Worm (Caenorhabditis elegans) whole organism, L2 larva: ENCODE measurements around the gene F21G4.5.

Experiments used
- C34F6.9 ChIP-seq: fragments of 150-350 bp; optimal IDR thresholded peaks from 2 replicates; lab custom pipeline; 2014; ENCODE audit warnings: missing biosample characterization, missing genetic modification characterization
- R02D3.7 ChIP-seq: fragments of 150-350 bp; optimal IDR thresholded peaks from 2 replicates; lab custom pipeline; 2014; ENCODE audit warnings: missing biosample characterization, missing genetic modification characterization
- ZK546.5 ChIP-seq: sonication (generic microtip); optimal IDR thresholded peaks from 2 replicates; lab custom pipeline; 2017; ENCODE audit warnings: missing biosample characterization, missing genetic modification characterization
- aly-2 ChIP-seq: fragments of 150-350 bp; optimal IDR thresholded peaks from 2 replicates; lab custom pipeline; 2014; ENCODE audit warnings: missing biosample characterization, missing genetic modification characterization
- blmp-1 ChIP-seq: sonication (generic microtip); optimal IDR thresholded peaks from 2 replicates; lab custom pipeline; 2017; ENCODE audit warnings: missing genetic modification characterization, mild to moderate bottlenecking, missing compliant biosample characterization, antibody characterized with exemption, moderate library complexity; ENCODE audit not compliant: insufficient read depth
- crh-2 ChIP-seq: sonication (generic microtip); optimal IDR thresholded peaks from 2 replicates; lab custom pipeline; 2017; ENCODE audit warnings: missing biosample characterization, missing genetic modification characterization
- dmd-4 ChIP-seq: sonication (generic microtip); optimal IDR thresholded peaks from 2 replicates; lab custom pipeline; 2017; ENCODE audit warnings: missing biosample characterization, missing genetic modification characterization
- egl-27 ChIP-seq: sonication (generic microtip); optimal IDR thresholded peaks from 3 replicates; lab custom pipeline; 2017; ENCODE audit warnings: missing biosample characterization, missing genetic modification reagents, missing genetic modification characterization
- elt-1 ChIP-seq: fragments of 150-350 bp; optimal IDR thresholded peaks from 2 replicates; lab custom pipeline; 2014; ENCODE audit warnings: missing biosample characterization, missing genetic modification characterization
- elt-3 ChIP-seq: sonication (generic microtip); optimal IDR thresholded peaks from 2 replicates; lab custom pipeline; 2017; ENCODE audit warnings: missing biosample characterization, missing genetic modification characterization
- fos-1 ChIP-seq: fragments of 150-350 bp; optimal IDR thresholded peaks from 2 replicates; lab custom pipeline; 2014; ENCODE audit warnings: missing biosample characterization, missing genetic modification characterization
- gmeb-1 ChIP-seq: fragments of 150-350 bp; optimal IDR thresholded peaks from 2 replicates; lab custom pipeline; 2014; ENCODE audit warnings: missing biosample characterization, missing genetic modification characterization
- lin-11 ChIP-seq: fragments of 150-350 bp; sonication (generic microtip); optimal IDR thresholded peaks from 2 replicates; lab custom pipeline; 2014; ENCODE audit warnings: missing biosample characterization, missing genetic modification characterization, inconsistent platforms, mixed read lengths
- lin-13 ChIP-seq: fragments of 150-350 bp; optimal IDR thresholded peaks from 2 replicates; lab custom pipeline; 2014; ENCODE audit warnings: missing biosample characterization, missing genetic modification reagents, missing genetic modification characterization
- lin-39 ChIP-seq: fragments of 150-350 bp; optimal IDR thresholded peaks from 2 replicates; lab custom pipeline; 2014; ENCODE audit warnings: missing biosample characterization, missing genetic modification reagents, missing genetic modification characterization
- lsy-2 ChIP-seq, 2 experiments: fragments of 150-350 bp in 1 of 2; sonication (generic microtip) in 1 of 2; optimal IDR thresholded peaks; 2 replicates each; lab custom pipeline; 2014 to 2017; ENCODE audit warnings: missing biosample characterization in 2 of 2, missing genetic modification characterization in 2 of 2
- mab-5 ChIP-seq: fragments of 150-350 bp; optimal IDR thresholded peaks from 2 replicates; lab custom pipeline; 2014; ENCODE audit warnings: missing biosample characterization, missing genetic modification characterization
- mbf-1 ChIP-seq: sonication (generic microtip); optimal IDR thresholded peaks from 2 replicates; lab custom pipeline; 2017; ENCODE audit warnings: missing biosample characterization, missing genetic modification characterization
- nhr-10 ChIP-seq: sonication (generic microtip); optimal IDR thresholded peaks from 2 replicates; lab custom pipeline; 2017; ENCODE audit warnings: missing biosample characterization, missing genetic modification characterization
- nhr-11 ChIP-seq: fragments of 150-350 bp; optimal IDR thresholded peaks from 2 replicates; lab custom pipeline; 2014; ENCODE audit warnings: missing biosample characterization, missing genetic modification characterization
- nhr-12 ChIP-seq: fragments of 150-350 bp; optimal IDR thresholded peaks from 2 replicates; lab custom pipeline; 2014; ENCODE audit warnings: missing biosample characterization, missing genetic modification characterization
- nhr-21 ChIP-seq: fragments of 150-350 bp; optimal IDR thresholded peaks from 2 replicates; lab custom pipeline; 2014; ENCODE audit warnings: missing biosample characterization, missing genetic modification characterization
- nhr-25 ChIP-seq: fragments of 150-350 bp; sonication (generic microtip); optimal IDR thresholded peaks from 3 replicates; lab custom pipeline; 2014; ENCODE audit warnings: missing biosample characterization, missing genetic modification characterization
- nhr-6 ChIP-seq: fragments of 150-350 bp; optimal IDR thresholded peaks from 2 replicates; lab custom pipeline; 2014; ENCODE audit warnings: missing biosample characterization, missing genetic modification characterization
- nhr-77 ChIP-seq: fragments of 150-350 bp; optimal IDR thresholded peaks from 2 replicates; lab custom pipeline; 2014; ENCODE audit warnings: missing biosample characterization, missing genetic modification characterization
- peb-1 ChIP-seq: fragments of 150-350 bp; optimal IDR thresholded peaks from 2 replicates; lab custom pipeline; 2014; ENCODE audit warnings: missing biosample characterization, missing genetic modification characterization
- sem-4 ChIP-seq: fragments of 150-350 bp; optimal IDR thresholded peaks from 2 replicates; lab custom pipeline; 2014; ENCODE audit warnings: missing biosample characterization, missing genetic modification reagents, missing genetic modification characterization
- skn-1 ChIP-seq: sonication (generic microtip); optimal IDR thresholded peaks from 2 replicates; lab custom pipeline; 2017; ENCODE audit warnings: missing biosample characterization, missing genetic modification characterization
- sma-3 ChIP-seq: sonication (generic microtip); optimal IDR thresholded peaks from 2 replicates; lab custom pipeline; 2016; ENCODE audit warnings: missing genetic modification reagents, missing genetic modification characterization, missing compliant biosample characterization
- unc-39 ChIP-seq: fragments of 150-350 bp; optimal IDR thresholded peaks from 2 replicates; lab custom pipeline; 2014; ENCODE audit warnings: missing biosample characterization, missing genetic modification characterization
- unc-55 ChIP-seq: fragments of 150-350 bp; sonication (generic microtip); optimal IDR thresholded peaks from 3 replicates; lab custom pipeline; 2014; ENCODE audit warnings: missing biosample characterization, missing genetic modification reagents, missing genetic modification characterization
- unc-62 ChIP-seq: fragments of 150-350 bp; optimal IDR thresholded peaks from 2 replicates; lab custom pipeline; 2014; ENCODE audit warnings: missing biosample characterization, missing genetic modification reagents, missing genetic modification characterization
- ztf-1 ChIP-seq: fragments of 200-800 bp; sonication (Bioruptor generic); conservative IDR thresholded peaks from 2 replicates; pipeline ENCODE4 v1.3.6; 2022; ENCODE audit warnings: missing genetic modification characterization, missing compliant biosample characterization
- ztf-4 ChIP-seq: fragments of 150-350 bp; optimal IDR thresholded peaks from 2 replicates; lab custom pipeline; 2014; ENCODE audit warnings: missing biosample characterization, missing genetic modification characterization

F21G4.5 gene

ce11 chrX:9868820-9869219, 37.1 kb upstream of the F21G4.5 start, which contains the start of gene R07B1.7:
Gene R07B1.7, plus strand, starts transcription at chrX:9869120.
- no peak for TF ChIP-seq unc-55 (GFP tag; lab: Kevin White, UChicago)

ce11 chrX:9869522-9869921, 36.4 kb upstream of the F21G4.5 start, which contains the start of gene R07B1.13:
Gene R07B1.13, plus strand, starts transcription at chrX:9869822.
- no peak for TF ChIP-seq blmp-1
- no peak for TF ChIP-seq ztf-4 (tag; lab: Kevin White, UChicago)

ce11 chrX:9872554-9872953, 33.4 kb upstream of the F21G4.5 start, which contains the start of gene R07B1.8:
Gene R07B1.8, minus strand, starts transcription at chrX:9872654.
- TF ChIP-seq elt-3 (no peak), unc-62 (GFP tag; lab: Kevin White, UChicago) (no peak), ZK546.5 (tag; lab: Kevin White, UChicago) (no peak), C34F6.9 (tag; lab: Kevin White, UChicago) (no peak), nhr-6 (no peak), lin-39 (tag; lab: Kevin White, UChicago) (no peak), lin-11 (tag; lab: Kevin White, UChicago) (no peak), lin-13 (GFP tag; lab: Kevin White, UChicago) (no peak)

ce11 chrX:9877117-9877516, 28.8 kb upstream of the F21G4.5 start, which contains the start of gene R07B1.9:
Gene R07B1.9, plus strand, starts transcription at chrX:9877417.
- TF ChIP-seq mab-5 (tag; lab: Kevin White, UChicago) (no peak), skn-1 (no peak), nhr-10 (tag; lab: Kevin White, UChicago) (no peak), nhr-11 (tag; lab: Kevin White, UChicago) (no peak), unc-55 (GFP tag; lab: Kevin White, UChicago) (no peak), gmeb-1 (no peak), dmd-4 (no peak), ztf-1 (GFP tag; lab: Robert Waterston, UW) (no peak), unc-39 (tag; lab: Kevin White, UChicago) (no peak), nhr-25 (tag; lab: Kevin White, UChicago) (no peak), sem-4 (tag; lab: Kevin White, UChicago) (no peak)

ce11 chrX:9882112-9882511, 23.8 kb upstream of the F21G4.5 start, which contains the start of gene glo-1:
Gene glo-1, minus strand, starts transcription at chrX:9882212.
- TF ChIP-seq elt-1 (tag; lab: Kevin White, UChicago) = no peak
- TF ChIP-seq mbf-1 (tag; lab: Kevin White, UChicago) = no peak
- no peak for TF ChIP-seq nhr-11 (tag; lab: Kevin White, UChicago)
- no peak for TF ChIP-seq nhr-77 (tag; lab: Kevin White, UChicago)
- no peak for TF ChIP-seq ztf-4 (tag; lab: Kevin White, UChicago)
- TF ChIP-seq nhr-12 (tag; lab: Kevin White, UChicago) = no peak
- no peak for TF ChIP-seq lin-39 (tag; lab: Kevin White, UChicago)
- TF ChIP-seq nhr-21 (tag; lab: Kevin White, UChicago) = no peak
- no peak for TF ChIP-seq crh-2
- no peak for TF ChIP-seq dmd-4
- TF ChIP-seq blmp-1 = no peak
- TF ChIP-seq sma-3 (GFP tag; lab: Kevin White, UChicago) = no peak
- no peak for TF ChIP-seq aly-2
- TF ChIP-seq egl-27 (tag; lab: Kevin White, UChicago) = no peak

- no peak for TF ChIP-seq C34F6.9 (tag; lab: Kevin White, UChicago)
- no peak for TF ChIP-seq crh-2
- TF ChIP-seq lsy-2 (tag; optimal IDR thresholded peaks at IDR 0.05; lab: Kevin White, UChicago) = no peak
- no peak for TF ChIP-seq nhr-11 (tag; lab: Kevin White, UChicago)
- no peak for TF ChIP-seq R02D3.7 (tag; lab: Kevin White, UChicago)
- TF ChIP-seq fos-1 (tag; lab: Kevin White, UChicago) = peak; percentile 85
- no peak for TF ChIP-seq peb-1 (tag; lab: Kevin White, UChicago)
- TF ChIP-seq, all 48 proteins: peak for 1
Observed at ce11 chrX:9882572-9882971, 23.4 kb upstream of the F21G4.5 start.
